Worm (Caenorhabditis elegans) whole organism, L3 larva: Measurements from ENCODE around the gene C54D1.7.

Experiments
- R02D3.7 ChIP-seq: fragments of 150-350 bp; optimal IDR thresholded peaks from 2 replicates; lab custom pipeline; 2014; ENCODE audit warnings: missing biosample characterization, missing genetic modification characterization
- ZK546.5 ChIP-seq: sonication (generic microtip); optimal IDR thresholded peaks from 2 replicates; lab custom pipeline; 2017; ENCODE audit warnings: missing biosample characterization, missing genetic modification characterization
- ceh-28 ChIP-seq: fragments of 150-350 bp; optimal IDR thresholded peaks from 2 replicates; lab custom pipeline; 2014; ENCODE audit warnings: missing biosample characterization, missing genetic modification reagents, missing genetic modification characterization
- ceh-82 ChIP-seq: fragments of 150-350 bp; optimal IDR thresholded peaks from 2 replicates; lab custom pipeline; 2014; ENCODE audit warnings: missing biosample characterization, missing genetic modification characterization
- ceh-9 ChIP-seq: sonication (generic microtip); optimal IDR thresholded peaks from 2 replicates; lab custom pipeline; 2018; ENCODE audit warnings: missing biosample characterization, missing genetic modification characterization
- daf-12 ChIP-seq: fragments of 150-350 bp; optimal IDR thresholded peaks from 2 replicates; lab custom pipeline; 2014; ENCODE audit warnings: missing biosample characterization, missing genetic modification reagents, missing genetic modification characterization
- egl-5 ChIP-seq: fragments of 150-350 bp; optimal IDR thresholded peaks from 2 replicates; lab custom pipeline; 2017; ENCODE audit warnings: missing biosample characterization, missing genetic modification reagents, missing genetic modification characterization, inconsistent platforms
- elt-1 ChIP-seq: fragments of 150-350 bp; optimal IDR thresholded peaks from 2 replicates; lab custom pipeline; 2014; ENCODE audit warnings: missing biosample characterization, missing genetic modification characterization
- elt-2 ChIP-seq: sonication (generic microtip); optimal IDR thresholded peaks from 2 replicates; lab custom pipeline; 2016; ENCODE audit warnings: missing genetic modification reagents, mild to moderate bottlenecking, missing genetic modification characterization, missing compliant biosample characterization
- elt-3 ChIP-seq, 3 experiments: fragments of 150-350 bp in 1 of 3; sonication (generic microtip) in 2 of 3; optimal IDR thresholded peaks; 2 replicates in 2 of 3; 4 replicates in 1 of 3; lab custom pipeline; 2014 to 2017; ENCODE audit warnings: missing biosample characterization in 3 of 3, missing genetic modification characterization in 3 of 3
- eor-1 ChIP-seq, 2 experiments: fragments of 150-350 bp; optimal IDR thresholded peaks; 2 replicates each; lab custom pipeline; 2014 to 2018; ENCODE audit warnings: missing biosample characterization in 2 of 2, missing genetic modification characterization in 2 of 2
- fos-1 ChIP-seq: fragments of 150-350 bp; optimal IDR thresholded peaks from 2 replicates; lab custom pipeline; 2014; ENCODE audit warnings: missing biosample characterization, missing genetic modification characterization
- jun-1 ChIP-seq: fragments of 150-350 bp; optimal IDR thresholded peaks from 2 replicates; lab custom pipeline; 2014; ENCODE audit warnings: missing biosample characterization, missing genetic modification reagents, missing genetic modification characterization
- lin-15B ChIP-seq: fragments of 150-350 bp; optimal IDR thresholded peaks from 2 replicates; lab custom pipeline; 2014; ENCODE audit warnings: missing biosample characterization, missing genetic modification characterization
- lin-39 ChIP-seq: fragments of 150-350 bp; optimal IDR thresholded peaks from 2 replicates; lab custom pipeline; 2018; ENCODE audit warnings: missing biosample characterization, missing genetic modification reagents, missing genetic modification characterization
- lsy-12 ChIP-seq: sonication (generic microtip); optimal IDR thresholded peaks from 2 replicates; lab custom pipeline; 2016; ENCODE audit warnings: mild to moderate bottlenecking, missing genetic modification characterization, missing compliant biosample characterization
- mdl-1 ChIP-seq: fragments of 150-350 bp; optimal IDR thresholded peaks from 2 replicates; lab custom pipeline; 2014; ENCODE audit warnings: missing biosample characterization, missing genetic modification characterization
- nfya-1 ChIP-seq: sonication (generic microtip); optimal IDR thresholded peaks from 2 replicates; lab custom pipeline; 2017; ENCODE audit warnings: missing genetic modification characterization, mild to moderate bottlenecking, missing compliant biosample characterization, antibody characterized with exemption, moderate library complexity; ENCODE audit not compliant: insufficient read depth
- nhr-28 ChIP-seq: fragments of 150-350 bp; optimal IDR thresholded peaks from 2 replicates; lab custom pipeline; 2014; ENCODE audit warnings: missing biosample characterization, missing genetic modification characterization
- nhr-67 ChIP-seq: fragments of 150-350 bp; optimal IDR thresholded peaks from 2 replicates; lab custom pipeline; 2014; ENCODE audit warnings: missing biosample characterization, missing genetic modification characterization
- nhr-76 ChIP-seq: fragments of 150-350 bp; sonication (generic microtip); optimal IDR thresholded peaks from 5 replicates; lab custom pipeline; 2014; ENCODE audit warnings: missing biosample characterization, missing genetic modification characterization
- nhr-77 ChIP-seq: fragments of 150-350 bp; optimal IDR thresholded peaks from 2 replicates; lab custom pipeline; 2014; ENCODE audit warnings: missing biosample characterization, missing genetic modification characterization
- pha-4 ChIP-seq: fragments of 150-350 bp; optimal IDR thresholded peaks from 2 replicates; lab custom pipeline; 2014; ENCODE audit warnings: missing biosample characterization, missing genetic modification reagents, missing genetic modification characterization
- pqm-1 ChIP-seq: fragments of 150-350 bp; optimal IDR thresholded peaks from 2 replicates; lab custom pipeline; 2017; ENCODE audit warnings: missing biosample characterization, missing genetic modification characterization, inconsistent platforms
- skn-1 ChIP-seq: fragments of 150-350 bp; optimal IDR thresholded peaks from 2 replicates; lab custom pipeline; 2014; ENCODE audit warnings: missing biosample characterization, missing genetic modification characterization
- snpc-4 ChIP-seq: fragments of 150-350 bp; optimal IDR thresholded peaks from 2 replicates; lab custom pipeline; 2014; ENCODE audit warnings: missing biosample characterization, missing genetic modification characterization
- tbx-2 ChIP-seq: sonication (generic microtip); optimal IDR thresholded peaks from 2 replicates; lab custom pipeline; 2016; ENCODE audit warnings: mild to moderate bottlenecking, missing genetic modification characterization, missing compliant biosample characterization
- unc-62 ChIP-seq: fragments of 150-350 bp; sonication (generic microtip); optimal IDR thresholded peaks from 4 replicates; lab custom pipeline; 2014; ENCODE audit warnings: missing biosample characterization, missing genetic modification reagents, missing genetic modification characterization
- zag-1 ChIP-seq: fragments of 150-350 bp; optimal IDR thresholded peaks from 2 replicates; lab custom pipeline; 2014; ENCODE audit warnings: missing biosample characterization, missing genetic modification characterization
- ztf-11 ChIP-seq: fragments of 150-350 bp; optimal IDR thresholded peaks from 2 replicates; lab custom pipeline; 2014; ENCODE audit warnings: missing biosample characterization, missing genetic modification characterization

C54D1.7 gene

DNA sequence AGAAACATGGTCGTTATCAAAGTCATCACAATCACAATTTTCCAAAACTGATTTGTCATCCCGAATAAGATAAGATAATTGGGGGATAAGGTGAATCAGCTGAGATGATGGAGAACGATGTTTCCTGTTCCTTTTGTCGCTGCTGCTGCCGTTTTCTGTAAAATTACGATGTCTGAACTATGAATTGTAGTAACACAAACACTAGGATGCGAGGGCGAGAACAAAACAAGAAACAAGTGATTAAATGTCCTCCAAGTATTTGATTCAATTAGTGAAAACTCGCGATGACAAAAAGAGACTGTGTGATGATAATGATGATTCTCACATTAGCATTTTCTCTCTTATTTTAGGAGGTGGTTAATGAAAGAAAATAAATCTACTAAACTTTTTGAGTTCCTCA lies at the start of gene C54D1.7:
C54D1.7 (minus strand) TSS at position 157 of the 400 bp plus-strand sequence.
- TF ChIP-seq elt-3 (tag; optimal IDR thresholded peaks at IDR 0.05; lab: Kevin White, UChicago) (peak in 2 of 3 experiments; percentile 47 to 57), ceh-9 (tag; lab: Kevin White, UChicago) (no peak), lin-39 (tag; lab: Kevin White, UChicago) (no peak)

DNA sequence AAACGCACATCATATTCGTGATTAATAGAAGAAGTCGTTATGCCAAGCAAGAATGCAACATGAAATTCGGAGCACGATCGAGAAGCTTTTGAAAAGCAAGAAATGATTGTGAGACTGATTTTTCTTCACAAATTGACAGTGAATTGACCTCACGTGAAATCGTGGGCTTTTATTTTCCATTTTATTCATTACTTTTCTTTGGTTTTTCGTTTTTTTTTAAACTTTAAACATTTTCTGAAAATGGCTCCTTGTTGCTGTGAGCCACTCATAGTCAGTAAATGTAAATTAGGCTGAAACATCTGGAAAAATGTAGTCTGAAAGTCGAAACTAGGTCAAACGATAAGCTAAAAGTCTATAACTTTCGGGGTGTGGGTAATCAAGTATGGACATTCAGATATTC lies 49.4 kb upstream of the C54D1.7 start, which contains the start of gene C55B6.5:
C55B6.5 (minus strand) TSS at position 101 of the 400 bp plus-strand sequence.
- no peak for TF ChIP-seq mdl-1 (tag; lab: Kevin White, UChicago)
- TF ChIP-seq unc-62 (GFP tag; lab: Kevin White, UChicago), result no peak
- no peak for TF ChIP-seq elt-2 (tag; lab: Kevin White, UChicago)
- no peak for TF ChIP-seq ZK546.5
- no peak for TF ChIP-seq nhr-77 (tag; lab: Kevin White, UChicago)
- TF ChIP-seq fos-1 (tag; lab: Kevin White, UChicago), result no peak
- TF ChIP-seq ceh-28 (tag; lab: Kevin White, UChicago), result no peak
- no peak for TF ChIP-seq ztf-11
- no peak for TF ChIP-seq tbx-2 (tag; lab: Kevin White, UChicago)
- no peak for TF ChIP-seq ceh-82 (tag; lab: Kevin White, UChicago)
- no peak for TF ChIP-seq lin-39 (tag; lab: Kevin White, UChicago)
- TF ChIP-seq pqm-1 (tag; lab: Kevin White, UChicago), result no peak
- TF ChIP-seq lsy-12, result no peak
- no peak for TF ChIP-seq nhr-67 (tag; lab: Kevin White, UChicago)
- no peak for TF ChIP-seq egl-5 (tag; lab: Kevin White, UChicago)
- no peak for TF ChIP-seq pha-4 (tag; lab: Kevin White, UChicago)
- TF ChIP-seq, all 47 proteins: peak for 0

DNA sequence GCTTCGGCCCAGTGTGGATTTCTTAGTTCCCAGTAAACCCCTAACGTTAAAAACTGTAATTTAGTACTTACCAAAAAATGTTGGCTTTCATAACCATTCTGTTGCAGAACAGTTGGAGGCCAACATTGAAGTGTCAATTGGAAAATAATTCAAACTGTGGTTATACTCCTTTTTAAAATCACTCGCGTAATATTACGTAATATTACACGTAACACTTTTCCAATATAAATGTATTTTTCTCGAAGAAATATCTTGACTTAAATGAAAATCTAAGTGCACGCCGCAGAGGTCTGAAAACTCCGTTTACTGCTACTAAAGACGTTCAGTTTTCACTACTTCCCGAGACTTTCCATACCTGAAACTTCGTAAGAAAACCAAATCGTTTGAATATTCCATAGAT lies 48.3 kb upstream of the C54D1.7 start:
- no peak for TF ChIP-seq nhr-76 (tag; lab: Kevin White, UChicago)
- no peak for TF ChIP-seq pqm-1 (tag; lab: Kevin White, UChicago)
- no peak for TF ChIP-seq fos-1 (tag; lab: Kevin White, UChicago)
- no peak for TF ChIP-seq zag-1 (tag; lab: Kevin White, UChicago)
- TF ChIP-seq ceh-28 (tag; lab: Kevin White, UChicago), result no peak
- TF ChIP-seq ZK546.5, result no peak
- no peak for TF ChIP-seq eor-1 (tag; optimal IDR thresholded peaks at IDR 0.05; lab: Kevin White, UChicago)
- TF ChIP-seq nhr-77 (tag; lab: Kevin White, UChicago), result no peak
- TF ChIP-seq elt-1, result no peak
- TF ChIP-seq egl-5 (tag; lab: Kevin White, UChicago), result no peak
- TF ChIP-seq R02D3.7 (tag; lab: Kevin White, UChicago), result no peak
- no peak for TF ChIP-seq elt-2 (tag; lab: Kevin White, UChicago)

DNA sequence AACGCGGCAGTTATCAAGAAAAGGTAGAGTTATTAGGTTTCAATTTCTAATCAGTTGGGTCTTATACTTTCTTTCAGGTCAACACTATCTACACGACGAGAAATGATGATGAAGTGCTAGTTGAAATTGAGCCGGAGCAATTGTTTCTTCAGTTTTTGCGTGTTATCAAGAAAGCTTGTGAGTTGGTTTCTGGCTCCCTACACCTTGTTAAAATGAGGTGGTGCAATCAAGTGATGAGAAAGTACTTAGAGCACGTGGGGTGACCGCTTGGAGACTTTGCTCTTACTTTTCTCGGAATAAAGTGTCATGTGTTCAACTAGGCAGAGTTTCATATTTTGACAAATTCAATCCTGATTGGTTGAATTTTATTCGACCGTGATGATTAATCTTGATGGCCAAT lies 44.6 kb upstream of the C54D1.7 start:
- TF ChIP-seq skn-1 (peak; percentile 47), ztf-11 (no peak), zag-1 (tag; lab: Kevin White, UChicago) (no peak), elt-2 (tag; lab: Kevin White, UChicago) (peak; percentile 94), nfya-1 (tag; lab: Kevin White, UChicago) (peak; percentile 41), jun-1 (peak; percentile 38), snpc-4 (tag; lab: Kevin White, UChicago) (no peak), ZK546.5 (no peak), daf-12 (tag; lab: Kevin White, UChicago) (no peak), pqm-1 (tag; lab: Kevin White, UChicago) (peak; percentile 83)

DNA sequence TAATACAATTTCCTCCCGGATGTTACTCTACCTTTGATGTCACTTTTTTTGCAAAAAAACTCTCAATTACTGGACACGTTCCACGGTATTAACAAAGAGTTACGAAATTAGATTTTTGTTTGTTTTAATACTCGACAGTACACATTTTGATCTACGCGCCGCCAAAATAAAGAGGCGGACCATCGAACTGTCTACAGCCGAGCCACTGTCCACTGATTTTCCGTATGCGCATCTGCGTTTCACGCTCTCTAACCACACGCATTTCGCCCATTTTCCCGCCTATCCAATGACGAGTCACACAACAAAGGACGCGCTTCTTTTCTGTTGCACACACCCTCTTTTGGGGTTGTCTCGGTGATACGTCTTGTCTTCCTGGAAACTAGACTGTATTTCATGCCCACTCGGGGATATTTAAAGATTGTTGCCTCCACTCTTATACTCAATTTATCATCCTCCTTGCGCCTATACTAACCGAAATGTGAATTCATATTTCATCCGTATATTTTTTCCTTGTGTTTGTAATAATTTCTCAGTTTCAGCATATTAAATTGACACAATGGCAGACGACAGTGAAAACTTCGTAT lies 44.1 kb upstream of the C54D1.7 start, which contains the start of gene C55B6.1:
C55B6.1 (plus strand) TSS at position 534 of the 584 bp plus-strand sequence.
- TF ChIP-seq nhr-28 (tag; lab: Kevin White, UChicago), result no peak
- TF ChIP-seq tbx-2 (tag; lab: Kevin White, UChicago), result no peak
- TF ChIP-seq ztf-11, result no peak
- TF ChIP-seq nfya-1 (tag; lab: Kevin White, UChicago), result peak; percentile 8
- TF ChIP-seq lin-15B (tag; lab: Kevin White, UChicago), result no peak
